Worm (Caenorhabditis elegans): ENCODE measurements around the gene C09E10.3.

- TF ChIP-seq T22C8.4 (GFP tag; IDR thresholded peaks at IDR 0.05) (no peak), ztf-29 (GFP tag; IDR thresholded peaks at IDR 0.05) (no peak), flt-1 (GFP tag; IDR thresholded peaks at IDR 0.05) (no peak), ztf-23 (GFP tag; IDR thresholded peaks at IDR 0.05) (no peak), tab-1 (GFP tag; IDR thresholded peaks at IDR 0.05) (no peak), ref-1 (GFP tag; conservative IDR thresholded peaks at IDR 0.05) (no peak)
Observed at ce11 chrX:1009512-1009911, 18.3 kb upstream of the C09E10.3 start.

Measured in whole organism, midembryonic.